Fruit fly (Drosophila melanogaster): ENCODE results near the gene CG34150.

Gene CG34150

dm6 chr3R:24809576-24810279 lies 4.3 kb upstream of the CG34150 start (continued):
- no peak for TF ChIP-seq stwl (tag; optimal IDR thresholded peaks at IDR 0.05)
- TF ChIP-seq Asciz (GFP tag; optimal IDR thresholded peaks at IDR 0.05) = peak; percentile 92
- TF ChIP-seq Taf1 (GFP tag; IDR thresholded peaks at IDR 0.05) = no peak
- TF ChIP-seq D19B (GFP tag; optimal IDR thresholded peaks at IDR 0.05) = no peak
- TF ChIP-seq Hr39 (optimal IDR thresholded peaks at IDR 0.05) = no peak
- TF ChIP-seq dmrt11E (tag; optimal IDR thresholded peaks at IDR 0.05) = peak; percentile 12
- TF ChIP-seq ato (GFP tag; IDR thresholded peaks at IDR 0.05; ENCODE audit: partially characterized antibody) = no peak
- no peak for TF ChIP-seq dati (GFP tag; IDR thresholded peaks at IDR 0.05)
- no peak for TF ChIP-seq CG4730 (GFP tag; IDR thresholded peaks at IDR 0.05)
- TF ChIP-seq dimm (GFP tag; IDR thresholded peaks at IDR 0.05) = no peak
- TF ChIP-seq gem (tag; optimal IDR thresholded peaks at IDR 0.05) = no peak
- TF ChIP-seq org-1 (GFP tag; optimal IDR thresholded peaks at IDR 0.05) = peak; percentile 41
- no peak for TF ChIP-seq zen (tag; optimal IDR thresholded peaks at IDR 0.05)
- peak in 1 of 2 experiments; percentile 19 for TF ChIP-seq insv (GFP tag; optimal IDR thresholded peaks at IDR 0.05)
- peak; percentile 41 for TF ChIP-seq CG33213 (GFP tag; optimal IDR thresholded peaks at IDR 0.05)
- TF ChIP-seq abd-A (tag; optimal IDR thresholded peaks at IDR 0.05) = no peak
- no peak for TF ChIP-seq tll (GFP tag; optimal IDR thresholded peaks at IDR 0.05)
- no peak for TF ChIP-seq ap (GFP tag; IDR thresholded peaks at IDR 0.05)
- peak; percentile 52 for TF ChIP-seq nerfin-1 (tag; optimal IDR thresholded peaks at IDR 0.05)
- no peak for TF ChIP-seq CHES-1-like (GFP tag; optimal IDR thresholded peaks at IDR 0.05)
- peak; percentile 63 for TF ChIP-seq CG10209 (GFP tag; optimal IDR thresholded peaks at IDR 0.05)
- TF ChIP-seq ems (GFP tag; optimal IDR thresholded peaks at IDR 0.05) = no peak
- no peak for TF ChIP-seq her (GFP tag; optimal IDR thresholded peaks at IDR 0.05)
- peak in 1 of 2 experiments; percentile 28 for TF ChIP-seq Eip74EF (GFP tag; optimal IDR thresholded peaks at IDR 0.05)
- TF ChIP-seq kay (GFP tag; optimal IDR thresholded peaks at IDR 0.05) = no peak
- TF ChIP-seq CG2889 (GFP tag; IDR thresholded peaks at IDR 0.05) = no peak
- TF ChIP-seq peb (GFP tag; IDR thresholded peaks at IDR 0.05) = no peak
- TF ChIP-seq CG12236 (GFP tag; optimal IDR thresholded peaks at IDR 0.05) = peak; percentile 41
- no peak for TF ChIP-seq Ets65A (GFP tag)
- no peak for TF ChIP-seq disco-r (GFP tag; optimal IDR thresholded peaks at IDR 0.05)
- peak; percentile 65 for TF ChIP-seq CG33557 (GFP tag; optimal IDR thresholded peaks at IDR 0.05)
- no peak for TF ChIP-seq TFAM (GFP tag; optimal IDR thresholded peaks at IDR 0.05)
- TF ChIP-seq CG15269 (tag; optimal IDR thresholded peaks at IDR 0.05) = no peak
- TF ChIP-seq Sox100B (GFP tag; optimal IDR thresholded peaks at IDR 0.05) = no peak
- peak; percentile 59 for TF ChIP-seq CrebB (tag; optimal IDR thresholded peaks at IDR 0.05)
- TF ChIP-seq Mrtf (GFP tag; IDR thresholded peaks at IDR 0.05) = no peak
- TF ChIP-seq trh (GFP tag; optimal IDR thresholded peaks at IDR 0.05) = peak; percentile 16
- no peak for TF ChIP-seq CG14050 (GFP tag; IDR thresholded peaks at IDR 0.05)
- TF ChIP-seq br (optimal IDR thresholded peaks at IDR 0.05) = no peak
- TF ChIP-seq sna (GFP tag; IDR thresholded peaks at IDR 0.05; ENCODE audit: partially characterized antibody) = no peak
- no peak for TF ChIP-seq CG17328 (GFP tag; IDR thresholded peaks at IDR 0.05)
- peak; percentile 67 for TF ChIP-seq PHDP (tag; optimal IDR thresholded peaks at IDR 0.05)
- no peak for TF ChIP-seq CG11696 (GFP tag; IDR thresholded peaks at IDR 0.05)
- TF ChIP-seq CG10654 (GFP tag; optimal IDR thresholded peaks at IDR 0.05) = no peak
- no peak for TF ChIP-seq corto (GFP tag; optimal IDR thresholded peaks at IDR 0.05)
- TF ChIP-seq CG17802 (tag; optimal IDR thresholded peaks at IDR 0.05) = no peak
- TF ChIP-seq zfh1 (GFP tag; IDR thresholded peaks at IDR 0.05) = no peak
- TF ChIP-seq CG12071 (GFP tag; optimal IDR thresholded peaks at IDR 0.05) = peak; percentile 59
- TF ChIP-seq CG6175 (GFP tag; IDR thresholded peaks at IDR 0.05) = no peak
- no peak for TF ChIP-seq CG42726 (GFP tag; IDR thresholded peaks at IDR 0.05; ENCODE audit: partially characterized antibody)
- TF ChIP-seq lmd (GFP tag; IDR thresholded peaks at IDR 0.05) = no peak

Measured in whole organism, embryonic.